Worm (Caenorhabditis elegans) whole organism, young adult: Measurements from ENCODE around the gene edg-1.

Experiments
- B0261.1 ChIP-seq: sonication (generic microtip); optimal IDR thresholded peaks from 2 replicates; lab custom pipeline; 2016; ENCODE audit warnings: mild to moderate bottlenecking, missing genetic modification characterization, moderate library complexity, missing compliant biosample characterization
- C17E4.6 ChIP-seq: fragments of 200-800 bp; sonication (Bioruptor generic); IDR thresholded peaks from 2 replicates; pipeline ENCODE4 v1.3.6; 2022; ENCODE audit warnings: missing genetic modification reagents, missing genetic modification characterization, missing compliant biosample characterization
- F33H1.4 ChIP-seq: fragments of 200-800 bp; sonication (Bioruptor generic); IDR thresholded peaks from 2 replicates; pipeline ENCODE4 v1.3.6; 2022; ENCODE audit warnings: missing genetic modification reagents, missing genetic modification characterization, missing compliant biosample characterization
- F39B2.1 ChIP-seq: fragments of 200-800 bp; sonication (Bioruptor generic); IDR thresholded peaks from 2 replicates; pipeline ENCODE4 v1.3.6; 2022; ENCODE audit warnings: missing genetic modification reagents, missing genetic modification characterization, missing compliant biosample characterization
- F55B11.4 ChIP-seq: sonication (generic microtip); optimal IDR thresholded peaks from 2 replicates; lab custom pipeline; 2016; ENCODE audit warnings: missing compliant biosample characterization, missing genetic modification characterization, borderline replicate concordance; ENCODE audit not compliant: insufficient read depth
- K11D2.4 ChIP-seq: fragments of 200-800 bp; sonication (Bioruptor generic); IDR thresholded peaks from 2 replicates; pipeline ENCODE4 v1.3.6; 2022; ENCODE audit warnings: missing genetic modification reagents, missing genetic modification characterization, missing compliant biosample characterization
- ZK185.1 ChIP-seq: sonication (generic microtip); optimal IDR thresholded peaks from 2 replicates; lab custom pipeline; 2016; ENCODE audit warnings: mild to moderate bottlenecking, missing genetic modification characterization, missing compliant biosample characterization; ENCODE audit not compliant: poor library complexity, severe bottlenecking
- ama-1 ChIP-seq, 3 experiments: fragments of 150-350 bp in 1 of 3; sonication (generic microtip) in 2 of 3; optimal IDR thresholded peaks; 2 replicates each; lab custom pipeline; 2014 to 2018; ENCODE audit warnings: missing biosample characterization in 2 of 3, missing genetic modification characterization in 2 of 3, missing genetic modification reagents in 2 of 3
- aptf-2 ChIP-seq: fragments of 200-800 bp; sonication (Bioruptor generic); conservative IDR thresholded peaks from 2 replicates; pipeline ENCODE4 v1.3.6; 2022; ENCODE audit warnings: missing genetic modification reagents, missing genetic modification characterization, missing compliant biosample characterization
- atf-7 ChIP-seq: sonication (generic microtip); optimal IDR thresholded peaks from 2 replicates; lab custom pipeline; 2017; ENCODE audit warnings: mild to moderate bottlenecking, missing genetic modification characterization, missing compliant biosample characterization
- attf-5 ChIP-seq: fragments of 200-800 bp; sonication (Bioruptor generic); optimal IDR thresholded peaks from 2 replicates; lab custom pipeline; 2018; ENCODE audit warnings: mild to moderate bottlenecking, missing genetic modification characterization, missing compliant biosample characterization
- attf-6 ChIP-seq: fragments of 200-800 bp; sonication (Bioruptor generic); IDR thresholded peaks from 2 replicates; pipeline ENCODE4 v1.3.6; 2022; ENCODE audit warnings: missing genetic modification reagents, missing genetic modification characterization, missing compliant biosample characterization
- ccch-3 ChIP-seq: fragments of 200-800 bp; sonication (Bioruptor generic); optimal IDR thresholded peaks from 2 replicates; lab custom pipeline; 2018; ENCODE audit warnings: mild to moderate bottlenecking, missing genetic modification characterization, missing compliant biosample characterization
- cebp-1 ChIP-seq, 2 experiments: fragments of 200-800 bp in 1 of 2; sonication (Bioruptor generic) in 1 of 2; sonication (generic microtip) in 1 of 2; IDR thresholded peaks in 1 of 2; optimal IDR thresholded peaks in 1 of 2; 2 replicates each; pipeline versions ENCODE4 v1.3.6 to Lab custom; 2017 to 2022; ENCODE audit warnings: missing compliant biosample characterization in 2 of 2, missing genetic modification characterization in 2 of 2, mild to moderate bottlenecking in 1 of 2, missing genetic modification reagents in 1 of 2, moderate library complexity in 1 of 2
- cebp-2 ChIP-seq: fragments of 200-800 bp; sonication (Bioruptor generic); IDR thresholded peaks from 2 replicates; pipeline ENCODE4 v1.3.6; 2022; ENCODE audit warnings: missing genetic modification characterization, missing compliant biosample characterization
- ceh-100 ChIP-seq: fragments of 200-800 bp; sonication (Bioruptor generic); IDR thresholded peaks from 2 replicates; pipeline ENCODE4 v1.3.6; 2022; ENCODE audit warnings: missing genetic modification reagents, missing genetic modification characterization, missing compliant biosample characterization
- ceh-58 ChIP-seq: fragments of 200-800 bp; sonication (Bioruptor generic); IDR thresholded peaks from 2 replicates; pipeline ENCODE4 v1.3.6; 2022; ENCODE audit warnings: missing genetic modification characterization, missing compliant biosample characterization
- ceh-79 ChIP-seq: sonication (generic microtip); optimal IDR thresholded peaks from 2 replicates; lab custom pipeline; 2017; ENCODE audit warnings: mild to moderate bottlenecking, missing genetic modification characterization, missing compliant biosample characterization
- dox-1 ChIP-seq: fragments of 200-800 bp; sonication (Bioruptor generic); IDR thresholded peaks from 2 replicates; pipeline ENCODE4 v1.3.6; 2022; ENCODE audit warnings: missing genetic modification reagents, missing genetic modification characterization, missing compliant biosample characterization
- dpl-1 ChIP-seq: fragments of 150-350 bp; optimal IDR thresholded peaks from 2 replicates; lab custom pipeline; 2014; ENCODE audit warnings: missing biosample characterization, missing genetic modification reagents, missing genetic modification characterization
- efl-1 ChIP-seq: fragments of 150-350 bp; optimal IDR thresholded peaks from 2 replicates; lab custom pipeline; 2014; ENCODE audit warnings: missing biosample characterization, missing genetic modification reagents, missing genetic modification characterization
- egrh-3 ChIP-seq: fragments of 200-800 bp; sonication (Bioruptor generic); IDR thresholded peaks from 2 replicates; pipeline ENCODE4 v1.3.6; 2022; ENCODE audit warnings: missing genetic modification reagents, missing genetic modification characterization, missing compliant biosample characterization
- ekl-4 ChIP-seq: fragments of 200-800 bp; sonication (Bioruptor generic); IDR thresholded peaks from 2 replicates; pipeline ENCODE4 v1.3.6; 2022; ENCODE audit warnings: missing genetic modification reagents, missing genetic modification characterization, missing compliant biosample characterization
- gei-17 ChIP-seq: fragments of 200-800 bp; sonication (Bioruptor generic); optimal IDR thresholded peaks from 2 replicates; lab custom pipeline; 2018; ENCODE audit warnings: mild to moderate bottlenecking, missing genetic modification characterization, missing compliant biosample characterization
- him-1 ChIP-seq: sonication (generic microtip); optimal IDR thresholded peaks from 2 replicates; lab custom pipeline; 2016; ENCODE audit warnings: missing genotype, missing genetic modification reagents, missing genetic modification characterization, missing compliant biosample characterization
- hmg-1.2 ChIP-seq: fragments of 200-800 bp; sonication (Bioruptor generic); IDR thresholded peaks from 2 replicates; pipeline ENCODE4 v1.3.6; 2022; ENCODE audit warnings: missing genetic modification reagents, missing genetic modification characterization, missing compliant biosample characterization
- hmg-20 ChIP-seq: fragments of 200-800 bp; sonication (Bioruptor generic); IDR thresholded peaks from 2 replicates; pipeline ENCODE4 v1.3.6; 2022; ENCODE audit warnings: missing genetic modification reagents, missing genetic modification characterization, missing compliant biosample characterization
- hrde-1 ChIP-seq: sonication (generic microtip); optimal IDR thresholded peaks from 2 replicates; lab custom pipeline; 2016; ENCODE audit warnings: missing genetic modification characterization, mild to moderate bottlenecking, missing compliant biosample characterization, moderate library complexity, missing genotype, missing genetic modification reagents, borderline replicate concordance
- lin-35 ChIP-seq, 3 experiments: fragments of 150-350 bp in 2 of 3; sonication (generic microtip) in 1 of 3; optimal IDR thresholded peaks; 2 replicates each; lab custom pipeline; 2014 to 2018; ENCODE audit warnings: missing biosample characterization in 3 of 3, missing genetic modification characterization in 3 of 3, missing genetic modification reagents in 3 of 3
- lsy-27 ChIP-seq: sonication (generic microtip); optimal IDR thresholded peaks from 2 replicates; lab custom pipeline; 2017; ENCODE audit warnings: missing genetic modification characterization, mild to moderate bottlenecking, missing compliant biosample characterization, antibody characterized with exemption, missing genotype, borderline replicate concordance; ENCODE audit not compliant: insufficient read depth
- madf-10 ChIP-seq: sonication (generic microtip); optimal IDR thresholded peaks from 2 replicates; lab custom pipeline; 2016; ENCODE audit warnings: mild to moderate bottlenecking, missing genetic modification characterization, missing compliant biosample characterization
- madf-6 ChIP-seq: fragments of 200-800 bp; sonication (Bioruptor generic); IDR thresholded peaks from 2 replicates; pipeline ENCODE4 v1.3.6; 2022; ENCODE audit warnings: missing genetic modification reagents, missing genetic modification characterization, missing compliant biosample characterization
- mcd-1 ChIP-seq: fragments of 200-800 bp; sonication (Bioruptor generic); IDR thresholded peaks from 2 replicates; pipeline ENCODE4 v1.3.6; 2022; ENCODE audit warnings: missing genetic modification reagents, missing genetic modification characterization, missing compliant biosample characterization
- mel-28 ChIP-seq: sonication (generic microtip); optimal IDR thresholded peaks from 2 replicates; lab custom pipeline; 2016; ENCODE audit warnings: borderline replicate concordance, mild to moderate bottlenecking, missing genetic modification characterization, missing compliant biosample characterization
- nfya-2 ChIP-seq: fragments of 200-800 bp; sonication (Bioruptor generic); IDR thresholded peaks from 2 replicates; pipeline ENCODE4 v1.3.6; 2022; ENCODE audit warnings: missing genetic modification reagents, missing genetic modification characterization, missing compliant biosample characterization
- pbrm-1 ChIP-seq: fragments of 200-800 bp; sonication (Bioruptor generic); IDR thresholded peaks from 2 replicates; pipeline ENCODE4 v1.3.6; 2022; ENCODE audit warnings: missing genetic modification reagents, missing genetic modification characterization, missing compliant biosample characterization
- rcor-1 ChIP-seq: fragments of 200-800 bp; sonication (Bioruptor generic); IDR thresholded peaks from 2 replicates; pipeline ENCODE4 v1.3.6; 2022; ENCODE audit warnings: missing genetic modification reagents, missing genetic modification characterization, missing compliant biosample characterization
- rpc-1 ChIP-seq, 2 experiments: fragments of 150-350 bp in 1 of 2; sonication (generic microtip) in 1 of 2; optimal IDR thresholded peaks; 2 replicates each; lab custom pipeline; 2014 to 2018; ENCODE audit warnings: missing biosample characterization in 1 of 2, missing genetic modification characterization in 1 of 2, missing genetic modification reagents in 1 of 2, missing genotype in 1 of 2
- snpc-1.1 ChIP-seq: sonication (generic microtip); optimal IDR thresholded peaks from 2 replicates; lab custom pipeline; 2017; ENCODE audit warnings: missing genetic modification characterization, mild to moderate bottlenecking, missing compliant biosample characterization, antibody characterized with exemption, moderate library complexity, missing genotype, missing genetic modification reagents; ENCODE audit not compliant: insufficient read depth
- snpc-4 ChIP-seq, 5 experiments: fragments of 150-350 bp in 1 of 5; sonication (generic microtip) in 4 of 5; optimal IDR thresholded peaks; 2 replicates each; lab custom pipeline; 2014 to 2018; ENCODE audit warnings: missing genetic modification characterization in 5 of 5, missing biosample characterization in 3 of 5, antibody characterized with exemption in 2 of 5, mild to moderate bottlenecking in 2 of 5, missing compliant biosample characterization in 2 of 5, missing genotype in 2 of 5, moderate library complexity in 2 of 5, missing genetic modification reagents in 1 of 5
- zfh-2 ChIP-seq: fragments of 200-800 bp; sonication (Bioruptor generic); conservative IDR thresholded peaks from 2 replicates; pipeline ENCODE4 v1.3.6; 2022; ENCODE audit warnings: missing genetic modification reagents, missing genetic modification characterization, missing compliant biosample characterization
- zim-3 ChIP-seq: sonication (generic microtip); optimal IDR thresholded peaks from 2 replicates; lab custom pipeline; 2017; ENCODE audit warnings: mild to moderate bottlenecking, missing genetic modification characterization, moderate library complexity, missing compliant biosample characterization
- ztf-22 ChIP-seq: fragments of 200-800 bp; sonication (Bioruptor generic); optimal IDR thresholded peaks from 2 replicates; lab custom pipeline; 2018; ENCODE audit warnings: mild to moderate bottlenecking, missing genetic modification characterization, moderate library complexity, missing compliant biosample characterization
- ztf-25 ChIP-seq: fragments of 200-800 bp; sonication (Bioruptor generic); IDR thresholded peaks from 2 replicates; pipeline ENCODE4 v1.3.6; 2022; ENCODE audit warnings: missing genetic modification reagents, missing genetic modification characterization, missing compliant biosample characterization
- ztf-28 ChIP-seq: fragments of 200-800 bp; sonication (Bioruptor generic); IDR thresholded peaks from 2 replicates; pipeline ENCODE4 v1.3.6; 2022; ENCODE audit warnings: missing genetic modification reagents, missing genetic modification characterization, missing compliant biosample characterization

The edg-1 gene

DNA sequence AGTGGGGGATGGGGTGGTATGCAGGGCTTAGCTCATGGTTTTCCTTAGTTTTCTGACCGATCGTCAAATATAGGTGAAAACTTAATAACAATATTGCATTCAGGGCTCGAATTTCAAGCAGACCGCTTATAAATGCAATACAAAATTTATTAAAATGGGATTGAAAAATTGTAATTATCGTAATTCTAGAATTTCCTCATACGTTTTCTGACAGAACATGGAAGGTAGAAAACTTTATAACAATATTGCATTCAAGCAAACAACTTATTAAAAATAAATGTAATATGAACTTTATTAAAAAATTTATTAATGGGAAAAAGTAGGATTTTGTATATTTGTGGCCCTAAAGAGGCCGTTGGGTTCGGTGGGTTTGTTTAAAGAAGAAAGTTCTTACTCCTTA, 3.1 kb downstream of the edg-1 start (continued):
- no peak for TF ChIP-seq mel-28 (tag; lab: Kevin White, UChicago)
- no peak for TF ChIP-seq ZK185.1 (tag; lab: Kevin White, UChicago)
- TF ChIP-seq zim-3 (tag; lab: Kevin White, UChicago), result no peak
- no peak for TF ChIP-seq efl-1 (GFP tag; lab: Kevin White, UChicago)
- TF ChIP-seq rcor-1 (GFP tag; lab: Robert Waterston, UW), result peak; percentile 68
- no peak for TF ChIP-seq cebp-2 (GFP tag; lab: Robert Waterston, UW)
- TF ChIP-seq snpc-1.1 (tag; lab: Kevin White, UChicago), result no peak
- TF ChIP-seq cebp-1 (GFP tag; IDR thresholded peaks at IDR 0.05; lab: Robert Waterston, UW), result no peak
- TF ChIP-seq cebp-1 (tag; optimal IDR thresholded peaks at IDR 0.05; lab: Kevin White, UChicago), result no peak
- no peak for TF ChIP-seq madf-10 (tag; lab: Kevin White, UChicago)
- 0 out of 2 replicates have a peak, but pooled peaks have one; percentile 43 for TF ChIP-seq ztf-25 (GFP tag; lab: Robert Waterston, UW)
- TF ChIP-seq zfh-2, result no peak
- TF ChIP-seq rpc-1 (optimal IDR thresholded peaks at IDR 0.05; lab: Kevin White, UChicago), result no peak
- TF ChIP-seq rpc-1 (tag; optimal IDR thresholded peaks at IDR 0.05; lab: Kevin White, UChicago), result no peak
- TF ChIP-seq lin-35 (GFP tag; optimal IDR thresholded peaks at IDR 0.05; lab: Kevin White, UChicago), result no peak
- TF ChIP-seq C17E4.6 (GFP tag; lab: Robert Waterston, UW), result 0 out of 2 replicates have a peak, but pooled peaks have one; percentile 7
- 0 out of 2 replicates have a peak, but pooled peaks have one; percentile 18 for TF ChIP-seq mcd-1 (GFP tag; lab: Robert Waterston, UW)
- TF ChIP-seq K11D2.4 (GFP tag; lab: Robert Waterston, UW), result no peak
- TF ChIP-seq atf-7 (tag; lab: Kevin White, UChicago), result no peak
- no peak for TF ChIP-seq ceh-79
- TF ChIP-seq hrde-1 (tag; lab: Kevin White, UChicago), result peak; percentile 82
- peak; percentile 64 for TF ChIP-seq madf-6 (GFP tag; lab: Robert Waterston, UW)
- TF ChIP-seq ama-1 (optimal IDR thresholded peaks at IDR 0.05; lab: Kevin White, UChicago), result no peak
- no peak for TF ChIP-seq ama-1 (GFP tag; optimal IDR thresholded peaks at IDR 0.05; lab: Kevin White, UChicago)
- TF ChIP-seq gei-17 (GFP tag; lab: Kevin White, UChicago), result no peak
- TF ChIP-seq ceh-58 (GFP tag; lab: Robert Waterston, UW), result no peak
- TF ChIP-seq lsy-27 (tag; lab: Kevin White, UChicago), result no peak
- no peak for TF ChIP-seq hmg-20 (GFP tag; lab: Robert Waterston, UW)
- TF ChIP-seq him-1 (tag; lab: Kevin White, UChicago), result peak; percentile 74
- TF ChIP-seq ceh-100 (GFP tag; lab: Robert Waterston, UW), result 0 out of 2 replicates have a peak, but pooled peaks have one; percentile 27
- no peak for TF ChIP-seq snpc-4 (GFP tag; optimal IDR thresholded peaks at IDR 0.05; lab: Kevin White, UChicago)
- TF ChIP-seq snpc-4 (tag; optimal IDR thresholded peaks at IDR 0.05; lab: Kevin White, UChicago), result peak in 1 of 4 experiments; percentile 25
- TF ChIP-seq hmg-1.2, result peak; percentile 34
- TF ChIP-seq F33H1.4 (GFP tag; lab: Robert Waterston, UW), result peak; percentile 37; the same call in 1 of the 2 replicates
- TF ChIP-seq ekl-4 (GFP tag; lab: Robert Waterston, UW), result peak; percentile 79
- TF ChIP-seq attf-6, result peak; percentile 71; the same call in 1 of the 2 replicates
- TF ChIP-seq dpl-1 (GFP tag; lab: Kevin White, UChicago), result no peak
- no peak for TF ChIP-seq B0261.1 (tag; lab: Kevin White, UChicago)
- TF ChIP-seq nfya-2, result no peak
- no peak for TF ChIP-seq ccch-3
- TF ChIP-seq egrh-3 (GFP tag; lab: Robert Waterston, UW), result no peak
- 0 out of 2 replicates have a peak, but pooled peaks have one; percentile 17 for TF ChIP-seq F39B2.1
- TF ChIP-seq F55B11.4 (tag; lab: Kevin White, UChicago), result no peak
- 0 out of 2 replicates have a peak, but pooled peaks have one; percentile 16 for TF ChIP-seq pbrm-1
- TF ChIP-seq ztf-22 (GFP tag; lab: Kevin White, UChicago), result no peak
- no peak for TF ChIP-seq attf-5 (GFP tag; lab: Kevin White, UChicago)
- no peak for TF ChIP-seq ztf-28 (GFP tag; lab: Robert Waterston, UW)
- TF ChIP-seq aptf-2 (GFP tag; lab: Robert Waterston, UW), result no peak
- TF ChIP-seq dox-1 (GFP tag; lab: Robert Waterston, UW), result peak; percentile 64; the same call in 1 of the 2 replicates
